Fruit fly (Drosophila melanogaster) whole organism, pupa: Measurements from ENCODE around the gene kirre.

Source experiments
- CG15710 ChIP-seq: fragments of 200-800 bp; sonication (Bioruptor generic); optimal IDR thresholded peaks from 2 replicates; lab custom pipeline; 2018; ENCODE audit warnings: missing biosample characterization, mild to moderate bottlenecking, missing genetic modification characterization, moderate library complexity
- CG17806 ChIP-seq: fragments of 200-800 bp; sonication (Bioruptor generic); optimal IDR thresholded peaks from 2 replicates; lab custom pipeline; 2018; ENCODE audit warnings: missing biosample characterization, mild to moderate bottlenecking, missing genetic modification characterization, moderate library complexity
- CG32121 ChIP-seq: fragments of 200-800 bp; sonication (Bioruptor generic); IDR thresholded peaks from 2 replicates; pipeline ENCODE4 v1.3.6; 2022; ENCODE audit warnings: missing biosample characterization, missing genetic modification characterization
- D1 ChIP-seq: fragments of 200-800 bp; sonication (Bioruptor generic); optimal IDR thresholded peaks from 2 replicates; lab custom pipeline; 2018; ENCODE audit warnings: missing biosample characterization, mild to moderate bottlenecking, missing genetic modification characterization, moderate library complexity
- Pif1B ChIP-seq: fragments of 200-800 bp; sonication (Bioruptor generic); optimal IDR thresholded peaks from 3 replicates; lab custom pipeline; 2016; ENCODE audit warnings: missing biosample characterization, missing genetic modification characterization
- gl ChIP-seq: fragments of 200-800 bp; sonication (Bioruptor generic); optimal IDR thresholded peaks from 2 replicates; lab custom pipeline; 2018; ENCODE audit warnings: missing biosample characterization, mild to moderate bottlenecking, missing genetic modification characterization

DNA sequence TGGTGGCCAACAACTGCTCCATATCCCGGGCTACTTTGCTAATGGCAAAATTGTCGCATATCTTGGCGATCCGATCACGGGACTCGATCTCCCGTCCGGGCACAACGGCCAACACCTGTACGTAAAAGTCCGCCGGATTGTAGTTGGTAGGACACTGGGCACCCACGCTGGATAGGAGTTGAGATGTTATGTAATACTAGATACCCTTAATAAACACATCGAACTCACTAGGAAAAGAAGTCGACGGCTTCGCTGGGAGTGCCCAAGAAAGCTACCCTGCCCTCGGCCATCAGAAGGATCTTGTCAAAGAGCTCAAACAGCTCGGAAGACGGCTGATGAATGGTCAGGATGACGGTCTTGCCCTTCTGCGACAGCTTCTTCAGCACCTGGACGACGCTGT lies 51.7 kb downstream of the kirre start:
- TF ChIP-seq D1 (no peak), gl (no peak), CG15710 (tag; lab: Kevin White, UChicago) (no peak), CG32121 (GFP tag; lab: Robert Waterston, UW) (no peak), Pif1B (GFP tag; lab: Kevin White, UChicago) (no peak), CG17806 (tag; lab: Kevin White, UChicago) (no peak)
